Worm (Caenorhabditis elegans): Measurements from ENCODE around the gene gsto-1.
"Not testable (repeated sequence)": the region's sequence is repeated elsewhere in the genome, so short reads cannot be mapped to it uniquely, and the experiment has no call there.

ce11 chrIII:7958922-7959609 lies 12.2 kb upstream of the gsto-1 start, which contains the start of gene F54H12.10:
- TF ChIP-seq nhr-11 (tag; optimal IDR thresholded peaks at IDR 0.05); ref-2 (tag; optimal IDR thresholded peaks at IDR 0.05); ama-1 (optimal IDR thresholded peaks at IDR 0.05); ceh-14 (tag; optimal IDR thresholded peaks at IDR 0.05); pha-4 (tag; optimal IDR thresholded peaks at IDR 0.05); che-1 (tag; optimal IDR thresholded peaks at IDR 0.05); ceh-9 (tag; optimal IDR thresholded peaks at IDR 0.05): not testable (repeated sequence)
